Worm (Caenorhabditis elegans): Measurements from ENCODE around the gene str-66.

- TF ChIP-seq cog-1 (tag; optimal IDR thresholded peaks at IDR 0.05): no peak
- no peak for TF ChIP-seq flt-1 (GFP tag; IDR thresholded peaks at IDR 0.05)
- TF ChIP-seq med-1 (GFP tag; optimal IDR thresholded peaks at IDR 0.05; ENCODE audit: insufficient read depth): no peak
- TF ChIP-seq ref-1 (GFP tag; conservative IDR thresholded peaks at IDR 0.05): no peak
- TF ChIP-seq tab-1 (GFP tag; IDR thresholded peaks at IDR 0.05): no peak
These were observed 42.9 kb upstream of the str-66 start, which contains the start of gene srab-11 for ce11 chrV:3146932-3147331.

Data from whole organism, midembryonic.